Comparison of ENCODE assay signal across 1 worm cellular context in the genomic region with DNA sequence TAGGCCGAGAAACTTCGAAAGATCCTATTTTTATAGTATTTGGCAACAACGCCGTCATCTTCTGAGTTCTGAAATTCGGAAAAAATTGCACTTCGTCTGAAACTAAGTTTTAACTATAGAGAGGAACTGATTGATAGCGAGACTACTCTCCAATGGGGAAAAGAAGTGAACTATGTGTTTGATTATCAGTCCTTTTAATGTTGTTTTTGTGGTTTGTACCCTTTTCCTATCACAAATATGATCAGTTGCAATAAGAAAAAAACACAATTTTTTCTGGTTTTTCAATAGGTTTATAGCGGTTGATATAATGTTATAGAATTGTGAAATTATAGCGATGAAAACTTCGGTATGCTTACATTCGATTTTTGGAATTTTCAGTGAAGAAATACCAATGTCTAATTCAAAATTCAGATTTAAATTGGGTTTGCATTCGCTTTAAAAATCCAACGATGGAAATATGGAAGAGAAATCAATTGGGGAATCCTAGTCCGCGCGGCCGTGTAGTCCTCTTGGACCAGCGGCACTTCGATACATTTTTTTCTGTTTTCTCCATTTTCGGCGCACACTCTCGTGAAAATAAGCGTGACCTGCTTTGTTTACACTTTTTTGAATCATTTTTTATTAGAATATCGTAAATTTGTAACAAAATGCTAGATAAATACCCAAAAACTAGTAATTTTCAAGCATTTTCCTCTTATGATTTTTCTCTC.
TF ChIP-seq lines count a peak whose summit lies in the region.

TSS of gene C53B4.3 (minus strand) at position 464 of the 710 bp plus-strand sequence.

TF ChIP-seq in whole organism, L1 larva, 84 proteins besides CTCF, POLR2A, EP300 and RAD21 (continued from another document):
- TF ChIP-seq swsn-7 (tag; optimal IDR thresholded peaks at IDR 0.05; lab: Kevin White, UChicago) (peak; percentile 91), mef-2 (tag; optimal IDR thresholded peaks at IDR 0.05; lab: Kevin White, UChicago) (no peak), nhr-19 (GFP tag; conservative IDR thresholded peaks at IDR 0.05; lab: Robert Waterston, UW) (peak; percentile 86), alr-1 (tag; optimal IDR thresholded peaks at IDR 0.05; lab: Kevin White, UChicago; ENCODE audit: borderline replicate concordance) (no peak), ces-1 (GFP tag; optimal IDR thresholded peaks at IDR 0.05; lab: Kevin White, UChicago) (no peak), ceh-63 (GFP tag; optimal IDR thresholded peaks at IDR 0.05; lab: Kevin White, UChicago) (no peak), lin-39 (tag; optimal IDR thresholded peaks at IDR 0.05; lab: Kevin White, UChicago) (peak; percentile 63), zip-4 (GFP tag; optimal IDR thresholded peaks at IDR 0.05; lab: Kevin White, UChicago) (peak; percentile 53), Y116A8C.19 (tag; optimal IDR thresholded peaks at IDR 0.05; lab: Kevin White, UChicago; ENCODE audit: borderline replicate concordance) (peak; percentile 89), snpc-4 (tag; optimal IDR thresholded peaks at IDR 0.05; lab: Kevin White, UChicago) (peak; percentile 64), aha-1 (tag; optimal IDR thresholded peaks at IDR 0.05; lab: Kevin White, UChicago) (no peak), nhr-84 (tag; optimal IDR thresholded peaks at IDR 0.05; lab: Kevin White, UChicago) (no peak), C34B4.2 (tag; optimal IDR thresholded peaks at IDR 0.05; lab: Kevin White, UChicago) (no peak), unc-30 (tag; optimal IDR thresholded peaks at IDR 0.05; lab: Kevin White, UChicago) (no peak), sptf-1 (tag; optimal IDR thresholded peaks at IDR 0.05; lab: Kevin White, UChicago) (no peak), nhr-71 (tag; optimal IDR thresholded peaks at IDR 0.05; lab: Kevin White, UChicago) (peak; percentile 93), isw-1 (GFP tag; IDR thresholded peaks at IDR 0.05; lab: Robert Waterston, UW) (peak; percentile 68), ztf-11 (tag; optimal IDR thresholded peaks at IDR 0.05; lab: Kevin White, UChicago) (peak in 1 of 2 experiments; percentile 96), elt-2 (tag; optimal IDR thresholded peaks at IDR 0.05; lab: Kevin White, UChicago) (peak; percentile 55), lin-15B (tag; optimal IDR thresholded peaks at IDR 0.05; lab: Kevin White, UChicago) (peak; percentile 60), snu-23 (GFP tag; optimal IDR thresholded peaks at IDR 0.05; lab: Kevin White, UChicago) (peak; percentile 91), pag-3 (tag; optimal IDR thresholded peaks at IDR 0.05; lab: Kevin White, UChicago; ENCODE audit: borderline replicate concordance, insufficient read depth) (no peak), ztf-4 (tag; optimal IDR thresholded peaks at IDR 0.05; lab: Kevin White, UChicago) (peak; percentile 41), xbp-1 (tag; optimal IDR thresholded peaks at IDR 0.05; lab: Kevin White, UChicago) (peak; percentile 90), zag-1 (tag; optimal IDR thresholded peaks at IDR 0.05; lab: Kevin White, UChicago) (no peak), ceh-90 (tag; optimal IDR thresholded peaks at IDR 0.05; lab: Kevin White, UChicago) (peak; percentile 98), tlp-1 (tag; optimal IDR thresholded peaks at IDR 0.05; lab: Kevin White, UChicago) (no peak), ceh-82 (tag; optimal IDR thresholded peaks at IDR 0.05; lab: Kevin White, UChicago) (peak; percentile 54 to 70 (median 58)), skn-1 (tag; optimal IDR thresholded peaks at IDR 0.05; lab: Kevin White, UChicago) (peak; percentile 16)
